Fruit fly (Drosophila melanogaster) whole organism, prepupa: ENCODE results near the gene CG31176.
A peak's percentile ranks its signal among the peaks of the same experiment; 100 is the strongest.

Experiments
- Blimp-1 ChIP-seq: fragments of 200-800 bp; sonication (Bioruptor generic); optimal IDR thresholded peaks from 3 replicates; lab custom pipeline; 2017; ENCODE audit warnings: missing biosample characterization, missing genetic modification characterization, mild to moderate bottlenecking, moderate library complexity, missing genetic modification reagents
- CG10631 ChIP-seq: fragments of 200-800 bp; sonication (Bioruptor generic); optimal IDR thresholded peaks from 2 replicates; lab custom pipeline; 2016; ENCODE audit warnings: missing biosample characterization, missing genetic modification characterization
- CG11294 ChIP-seq: fragments of 200-800 bp; sonication (Bioruptor generic); IDR thresholded peaks from 2 replicates; pipeline ENCODE4 v1.3.6; 2022; ENCODE audit warnings: missing biosample characterization, missing genetic modification characterization
- CG11762 ChIP-seq: fragments of 200-800 bp; sonication (Bioruptor generic); optimal IDR thresholded peaks from 3 replicates; lab custom pipeline; 2016; ENCODE audit warnings: missing biosample characterization, missing genetic modification characterization; ENCODE audit not compliant: insufficient read depth
- CG15336 ChIP-seq: fragments of 200-800 bp; sonication (Bioruptor generic); IDR thresholded peaks from 2 replicates; pipeline ENCODE4 v1.3.6; 2022; ENCODE audit warnings: missing biosample characterization, missing genetic modification characterization
- CG16779 ChIP-seq: fragments of 200-800 bp; sonication (Bioruptor generic); optimal IDR thresholded peaks from 3 replicates; lab custom pipeline; 2017; ENCODE audit warnings: missing biosample characterization, mild to moderate bottlenecking, missing genetic modification characterization
- CG32006 ChIP-seq: fragments of 200-800 bp; sonication (Bioruptor generic); optimal IDR thresholded peaks from 3 replicates; lab custom pipeline; 2017; ENCODE audit warnings: missing biosample characterization, mild to moderate bottlenecking, missing genetic modification characterization
- CG34406 ChIP-seq: fragments of 200-800 bp; sonication (Bioruptor generic); optimal IDR thresholded peaks from 3 replicates; lab custom pipeline; 2016; ENCODE audit warnings: missing biosample characterization, missing genetic modification characterization
- CG3919 ChIP-seq: fragments of 200-800 bp; sonication (Bioruptor generic); optimal IDR thresholded peaks from 3 replicates; lab custom pipeline; 2016; ENCODE audit warnings: missing biosample characterization, missing genetic modification characterization
- CG4318 ChIP-seq: fragments of 200-800 bp; sonication (Bioruptor generic); optimal IDR thresholded peaks from 3 replicates; lab custom pipeline; 2017; ENCODE audit warnings: missing biosample characterization, mild to moderate bottlenecking, missing genetic modification characterization
- CG6276 ChIP-seq: fragments of 200-800 bp; sonication (Bioruptor generic); optimal IDR thresholded peaks from 2 replicates; lab custom pipeline; 2017; ENCODE audit warnings: missing biosample characterization, mild to moderate bottlenecking, missing genetic modification characterization
- CG6792 ChIP-seq: fragments of 200-800 bp; sonication (Bioruptor generic); optimal IDR thresholded peaks from 3 replicates; lab custom pipeline; 2016; ENCODE audit warnings: missing biosample characterization, missing genetic modification characterization
- CG6808 ChIP-seq: fragments of 200-800 bp; sonication (Bioruptor generic); optimal IDR thresholded peaks from 3 replicates; lab custom pipeline; 2017; ENCODE audit warnings: missing biosample characterization, missing genetic modification characterization, mild to moderate bottlenecking, moderate library complexity, missing genetic modification reagents
- CG6854 ChIP-seq: fragments of 200-800 bp; sonication (Bioruptor generic); optimal IDR thresholded peaks from 2 replicates; lab custom pipeline; 2017; ENCODE audit warnings: missing biosample characterization, mild to moderate bottlenecking, missing genetic modification characterization
- CG7368 ChIP-seq: fragments of 200-800 bp; sonication (Bioruptor generic); optimal IDR thresholded peaks from 3 replicates; lab custom pipeline; 2016; ENCODE audit warnings: missing biosample characterization, missing genetic modification characterization
- CG8119 ChIP-seq: fragments of 200-800 bp; sonication (Bioruptor generic); IDR thresholded peaks from 3 replicates; pipeline ENCODE4 v1.3.6; 2022; ENCODE audit warnings: missing biosample characterization, missing genetic modification characterization
- CG9139 ChIP-seq: fragments of 200-800 bp; sonication (Bioruptor generic); optimal IDR thresholded peaks from 3 replicates; lab custom pipeline; 2017; ENCODE audit warnings: missing biosample characterization, mild to moderate bottlenecking, missing genetic modification characterization
- Eip78C ChIP-seq: fragments of 200-800 bp; sonication (Bioruptor generic); peaks from one replicate; lab custom pipeline; 2016; ENCODE audit warnings: missing biosample characterization, missing genetic modification characterization
- Ets21C ChIP-seq: fragments of 200-800 bp; sonication (Bioruptor generic); optimal IDR thresholded peaks from 3 replicates; lab custom pipeline; 2016; ENCODE audit warnings: missing biosample characterization, missing genetic modification characterization
- Ets96B ChIP-seq: fragments of 200-800 bp; optimal IDR thresholded peaks from 2 replicates; lab custom pipeline; 2019; ENCODE audit warnings: missing biosample characterization, mild to moderate bottlenecking, missing genetic modification characterization, moderate library complexity
- Hr38 ChIP-seq: sonication (Bioruptor generic); optimal IDR thresholded peaks from 2 replicates; lab custom pipeline; 2016; ENCODE audit warnings: missing biosample characterization, missing genetic modification characterization
- Hr39 ChIP-seq: fragments of 200-800 bp; sonication (Bioruptor generic); optimal IDR thresholded peaks from 2 replicates; lab custom pipeline; 2016; ENCODE audit warnings: missing biosample characterization, missing genetic modification characterization
- Hr4 ChIP-seq: fragments of 200-800 bp; sonication (Bioruptor generic); optimal IDR thresholded peaks from 3 replicates; lab custom pipeline; 2016; ENCODE audit warnings: missing biosample characterization, missing genetic modification characterization
- Met ChIP-seq: fragments of 200-800 bp; sonication (Bioruptor generic); optimal IDR thresholded peaks from 3 replicates; lab custom pipeline; 2016; ENCODE audit warnings: missing biosample characterization, missing genetic modification characterization
- Smox ChIP-seq: fragments of 200-800 bp; sonication (Bioruptor generic); optimal IDR thresholded peaks from 3 replicates; lab custom pipeline; 2016; ENCODE audit warnings: missing biosample characterization, missing genetic modification characterization
- Sox14 ChIP-seq: fragments of 200-800 bp; sonication (Bioruptor generic); optimal IDR thresholded peaks from 3 replicates; lab custom pipeline; 2016; ENCODE audit warnings: missing biosample characterization, missing genetic modification characterization
- Sox15 ChIP-seq: fragments of 200-800 bp; sonication (Bioruptor generic); optimal IDR thresholded peaks from 3 replicates; lab custom pipeline; 2016; ENCODE audit warnings: missing biosample characterization, missing genetic modification characterization
- achi ChIP-seq: fragments of 200-800 bp; sonication (Bioruptor generic); optimal IDR thresholded peaks from 3 replicates; lab custom pipeline; 2016; ENCODE audit warnings: missing biosample characterization, missing genetic modification characterization
- acj6 ChIP-seq: fragments of 200-800 bp; sonication (Bioruptor generic); optimal IDR thresholded peaks from 3 replicates; lab custom pipeline; 2016; ENCODE audit warnings: missing biosample characterization, missing genetic modification characterization
- fd85E ChIP-seq: fragments of 200-800 bp; sonication (Bioruptor generic); optimal IDR thresholded peaks from 3 replicates; lab custom pipeline; 2016; ENCODE audit warnings: missing biosample characterization, missing genetic modification characterization
- fkh ChIP-seq: fragments of 200-800 bp; sonication (Bioruptor generic); optimal IDR thresholded peaks from 3 replicates; lab custom pipeline; 2017; ENCODE audit warnings: missing biosample characterization, mild to moderate bottlenecking, missing genetic modification characterization, moderate library complexity
- net ChIP-seq: fragments of 200-800 bp; sonication (Bioruptor generic); optimal IDR thresholded peaks from 3 replicates; lab custom pipeline; 2016; ENCODE audit warnings: missing biosample characterization, missing genetic modification characterization
- pdm3 ChIP-seq: fragments of 200-800 bp; sonication (Bioruptor generic); optimal IDR thresholded peaks from 3 replicates; lab custom pipeline; 2016; ENCODE audit warnings: missing biosample characterization, missing genetic modification characterization
- spab ChIP-seq: fragments of 200-800 bp; sonication (Bioruptor generic); optimal IDR thresholded peaks from 2 replicates; lab custom pipeline; 2017; ENCODE audit warnings: missing biosample characterization, mild to moderate bottlenecking, missing genetic modification characterization, missing genetic modification reagents
- ss ChIP-seq, 2 experiments: fragments of 200-800 bp; sonication (Bioruptor generic); optimal IDR thresholded peaks; 2 replicates in 1 of 2; 3 replicates in 1 of 2; lab custom pipeline; 2017 to 2018; ENCODE audit warnings: mild to moderate bottlenecking in 2 of 2, missing biosample characterization in 2 of 2, missing genetic modification characterization in 2 of 2, moderate library complexity in 1 of 2
- topi ChIP-seq: fragments of 200-800 bp; sonication (Bioruptor generic); optimal IDR thresholded peaks from 3 replicates; lab custom pipeline; 2016; ENCODE audit warnings: missing biosample characterization, missing genetic modification characterization
- vri ChIP-seq: fragments of 200-800 bp; sonication (Bioruptor generic); optimal IDR thresholded peaks from 3 replicates; lab custom pipeline; 2016; ENCODE audit warnings: missing biosample characterization, mild to moderate bottlenecking, missing genetic modification characterization

CG31176 gene

DNA sequence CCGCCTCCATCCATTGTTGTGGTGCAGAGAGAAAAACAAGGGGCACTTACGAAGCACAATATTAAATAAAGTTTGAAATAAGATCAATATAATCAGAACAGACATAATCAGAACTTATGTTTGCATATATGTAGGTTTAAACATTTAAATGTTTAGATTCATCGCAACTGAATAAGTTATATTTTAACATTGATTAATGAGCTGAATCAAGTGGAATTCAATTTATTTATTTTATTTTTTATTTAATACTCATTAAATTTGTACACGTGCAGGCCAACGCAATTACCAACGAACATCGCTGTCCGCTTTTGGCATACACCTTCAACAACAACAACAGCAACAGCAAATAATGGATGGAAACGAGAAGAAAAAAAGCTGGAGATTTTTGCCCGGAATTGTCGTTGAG, 20.6 kb downstream of the CG31176 start (continued):
- TF ChIP-seq pdm3 = peak; percentile 81
- TF ChIP-seq topi = peak; percentile 72
- peak; percentile 72 for TF ChIP-seq CG16779
- no peak for TF ChIP-seq fkh (GFP tag; lab: Kevin White, UChicago)
- TF ChIP-seq Sox15 (GFP tag; lab: Kevin White, UChicago) = peak; percentile 69
- TF ChIP-seq Smox (GFP tag; lab: Kevin White, UChicago) = peak; percentile 58
- peak; percentile 81 for TF ChIP-seq CG6792
- peak; percentile 84 for TF ChIP-seq achi (GFP tag; lab: Kevin White, UChicago)
- no peak for TF ChIP-seq fd85E
- TF ChIP-seq CG11762 = peak; percentile 75
- peak; percentile 88 for TF ChIP-seq spab (GFP tag; lab: Kevin White, UChicago)
- peak; percentile 83 for TF ChIP-seq CG4318 (GFP tag; lab: Kevin White, UChicago)
- TF ChIP-seq Eip78C (GFP tag; lab: Kevin White, UChicago) = peak; percentile 96
- no peak for TF ChIP-seq vri (GFP tag; lab: Kevin White, UChicago)
- peak; percentile 46 for TF ChIP-seq Hr39 (GFP tag; lab: Kevin White, UChicago)
- TF ChIP-seq CG9139 = peak; percentile 71
- peak; percentile 92 for TF ChIP-seq CG8119 (GFP tag; lab: Robert Waterston, UW)
- TF ChIP-seq CG6854 = peak; percentile 0
- TF ChIP-seq CG34406 (GFP tag; lab: Kevin White, UChicago) = peak; percentile 81
- TF ChIP-seq Met = peak; percentile 65
- peak; percentile 79 for TF ChIP-seq CG7368 (GFP tag; lab: Kevin White, UChicago)
- TF ChIP-seq CG3919 (GFP tag; lab: Kevin White, UChicago) = peak; percentile 86
- TF ChIP-seq CG10631 = peak; percentile 85
- TF ChIP-seq Hr38 (GFP tag; lab: Kevin White, UChicago) = no peak
- peak; percentile 83 for TF ChIP-seq net (GFP tag; lab: Kevin White, UChicago)
- peak; percentile 20 for TF ChIP-seq Ets21C (GFP tag; lab: Kevin White, UChicago)
- peak; percentile 65 for TF ChIP-seq Sox14
- peak; percentile 32 for TF ChIP-seq Blimp-1 (GFP tag; lab: Kevin White, UChicago)
- peak; percentile 53 for TF ChIP-seq CG11294

DNA sequence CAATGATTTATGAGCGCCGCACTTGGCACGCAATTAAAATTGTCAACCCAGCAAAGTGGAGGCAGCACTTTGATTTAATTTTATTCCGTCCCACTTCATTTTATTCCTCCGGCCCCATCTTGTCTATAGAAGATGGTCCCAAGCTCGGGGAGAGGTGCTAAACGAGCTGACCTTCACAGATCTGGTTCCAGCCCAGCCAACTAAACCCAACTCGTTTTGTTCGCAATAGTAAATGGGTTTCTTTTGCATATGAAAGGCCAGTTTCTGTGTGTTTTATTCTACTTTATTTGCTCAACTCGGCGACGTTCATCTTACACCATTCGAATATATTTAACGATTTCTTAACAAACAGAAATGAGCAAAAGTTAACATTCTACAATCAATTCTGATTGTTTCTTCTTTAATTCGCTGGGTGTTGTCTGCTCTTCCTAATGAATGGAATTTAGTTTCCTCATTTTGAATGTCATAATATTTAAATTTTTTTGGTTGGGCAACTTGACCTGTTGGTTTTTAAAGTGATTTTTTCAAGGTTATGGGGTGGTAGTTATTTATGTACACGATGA, 26.3 kb downstream of the CG31176 start:
- TF ChIP-seq ss (GFP tag; optimal IDR thresholded peaks at IDR 0.05; lab: Kevin White, UChicago) (peak in 1 of 2 experiments; percentile 15), Hr4 (GFP tag; lab: Kevin White, UChicago) (no peak)

DNA sequence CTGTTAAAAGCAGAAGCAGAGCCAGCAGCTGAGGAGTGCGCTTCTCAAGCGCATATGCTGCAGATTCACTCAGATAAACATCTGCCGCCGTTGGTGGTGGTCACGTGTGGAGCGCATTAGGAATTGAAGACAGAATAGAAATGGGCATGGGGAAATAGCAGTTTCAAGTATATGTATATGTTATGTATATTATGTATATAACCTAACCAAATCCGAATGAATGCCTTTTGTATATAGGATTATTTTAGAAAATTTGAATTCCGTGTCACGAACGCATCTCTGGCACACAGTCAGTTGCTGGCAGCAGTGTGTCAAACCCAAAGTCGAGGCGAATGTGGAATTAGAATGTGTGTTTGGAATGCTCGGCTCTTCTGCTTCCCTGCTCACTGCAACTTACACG, 28.3 kb downstream of the CG31176 start:
- no peak for TF ChIP-seq CG9139
- no peak for TF ChIP-seq Ets96B (tag; lab: Kevin White, UChicago)
- no peak for TF ChIP-seq Smox (GFP tag; lab: Kevin White, UChicago)
- peak; percentile 5 for TF ChIP-seq CG32006 (GFP tag; lab: Kevin White, UChicago)
- peak; percentile 53; the same call in 1 of the 2 replicates for TF ChIP-seq CG15336 (GFP tag; lab: Robert Waterston, UW)
- TF ChIP-seq CG16779 = no peak
- TF ChIP-seq Hr39 (GFP tag; lab: Kevin White, UChicago) = no peak
- no peak for TF ChIP-seq net (GFP tag; lab: Kevin White, UChicago)
- no peak for TF ChIP-seq acj6 (GFP tag; lab: Kevin White, UChicago)
- no peak for TF ChIP-seq CG8119 (GFP tag; lab: Robert Waterston, UW)
- no peak for TF ChIP-seq CG11762
- no peak for TF ChIP-seq Hr4 (GFP tag; lab: Kevin White, UChicago)
- TF ChIP-seq CG6276 (GFP tag; lab: Kevin White, UChicago) = peak; percentile 2
- TF ChIP-seq CG6808 = no peak
- TF ChIP-seq Eip78C (GFP tag; lab: Kevin White, UChicago) = peak; percentile 24
- TF ChIP-seq, all 60 proteins: peak for 4
